Worm (Caenorhabditis elegans): ENCODE data around the gene F22H10.6.

DNA sequence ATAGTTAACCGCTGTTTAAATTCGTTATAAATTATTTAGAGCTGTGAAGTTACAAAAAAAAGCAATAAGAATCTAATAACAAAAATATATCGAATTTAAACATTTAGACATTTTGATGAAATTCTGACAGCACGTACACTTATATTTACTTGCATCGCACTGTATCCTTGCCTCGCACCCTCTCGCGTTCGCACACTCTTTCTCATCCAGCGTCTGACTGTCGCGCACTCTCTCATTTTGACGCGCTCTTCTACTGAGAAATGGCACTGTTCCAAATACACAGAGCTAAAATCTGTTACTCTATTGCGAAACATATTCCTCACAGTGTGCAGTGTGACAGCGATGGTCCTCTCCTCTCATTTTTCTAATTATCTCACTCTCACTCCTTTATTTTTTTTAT, 12.9 kb upstream of the F22H10.6 start:
- TF ChIP-seq blmp-1 (tag; optimal IDR thresholded peaks at IDR 0.05): no peak
- TF ChIP-seq lin-13 (tag; optimal IDR thresholded peaks at IDR 0.05): no peak
- TF ChIP-seq snpc-4 (tag; optimal IDR thresholded peaks at IDR 0.05): no peak
- TF ChIP-seq elt-3 (tag; optimal IDR thresholded peaks at IDR 0.05): no peak
- TF ChIP-seq lsy-2 (tag; optimal IDR thresholded peaks at IDR 0.05): no peak
- TF ChIP-seq unc-62 (GFP tag; optimal IDR thresholded peaks at IDR 0.05): peak; percentile 26
- no peak for TF ChIP-seq nhr-76 (tag; optimal IDR thresholded peaks at IDR 0.05)
- TF ChIP-seq ztf-11 (tag; optimal IDR thresholded peaks at IDR 0.05): no peak
- TF ChIP-seq elt-1 (tag; optimal IDR thresholded peaks at IDR 0.05; ENCODE audit: borderline replicate concordance, insufficient read depth): no peak
- TF ChIP-seq nhr-28 (tag; optimal IDR thresholded peaks at IDR 0.05): no peak
- TF ChIP-seq ces-1 (GFP tag; optimal IDR thresholded peaks at IDR 0.05): peak; percentile 45
- peak; percentile 63 for TF ChIP-seq pha-4 (tag; optimal IDR thresholded peaks at IDR 0.05)
- TF ChIP-seq unc-39 (tag; optimal IDR thresholded peaks at IDR 0.05): no peak
- no peak for TF ChIP-seq mab-5 (tag; optimal IDR thresholded peaks at IDR 0.05)
